Fruit fly (Drosophila melanogaster): ENCODE results near the gene CYLD.

Gene CYLD

dm6 chr2L:10339212-10339721 is 39.6 kb upstream of the CYLD start, which contains the start of gene SamDC (continued):
- no peak; the same call in 1 of the 2 replicates for TF ChIP-seq peb (GFP tag; IDR thresholded peaks at IDR 0.05)
- peak; percentile 46 for TF ChIP-seq scrt (GFP tag; optimal IDR thresholded peaks at IDR 0.05)
- no peak for TF ChIP-seq gt (GFP tag; IDR thresholded peaks at IDR 0.05)
- no peak for TF ChIP-seq Sry-β (GFP tag; optimal IDR thresholded peaks at IDR 0.05)
- TF ChIP-seq pb (GFP tag; optimal IDR thresholded peaks at IDR 0.05) = peak; percentile 39
- 0 out of 2 replicates have a peak, but pooled peaks have one; percentile 31 for TF ChIP-seq CG4360 (GFP tag; IDR thresholded peaks at IDR 0.05)
- peak; percentile 91 for TF ChIP-seq Dref (GFP tag; IDR thresholded peaks at IDR 0.05)
- TF ChIP-seq CG8478 (optimal IDR thresholded peaks at IDR 0.05) = no peak
- TF ChIP-seq dati (GFP tag; IDR thresholded peaks at IDR 0.05) = no peak
- peak; percentile 97 for TF ChIP-seq CG30020 (tag; optimal IDR thresholded peaks at IDR 0.05)
- TF ChIP-seq vvl (GFP tag; IDR thresholded peaks at IDR 0.05) = peak; percentile 75
- TF ChIP-seq CG32532 (GFP tag; IDR thresholded peaks at IDR 0.05) = peak; percentile 42; the same call in 1 of the 2 replicates
- peak; percentile 65 for TF ChIP-seq dm (GFP tag; optimal IDR thresholded peaks at IDR 0.05)
- TF ChIP-seq stc (GFP tag; IDR thresholded peaks at IDR 0.05) = peak; percentile 64; the same call in 1 of the 2 replicates
- peak; percentile 72 for TF ChIP-seq CG15269 (tag; optimal IDR thresholded peaks at IDR 0.05)
- no peak for TF ChIP-seq Rx (GFP tag; IDR thresholded peaks at IDR 0.05)
- TF ChIP-seq Med (GFP tag) = peak; percentile 91
- peak; percentile 61 for TF ChIP-seq CG14860 (GFP tag; IDR thresholded peaks at IDR 0.05; ENCODE audit: partially characterized antibody)
- TF ChIP-seq chinmo (GFP tag; IDR thresholded peaks at IDR 0.05; ENCODE audit: partially characterized antibody) = peak; percentile 90; the same call in 3 of the 4 replicates
- no peak for TF ChIP-seq crol (GFP tag; IDR thresholded peaks at IDR 0.05)
- TF ChIP-seq chif (GFP tag; optimal IDR thresholded peaks at IDR 0.05) = peak in 1 of 2 experiments; percentile 24
- peak; percentile 32; the same call in 1 of the 2 replicates for TF ChIP-seq Xrp1 (GFP tag; IDR thresholded peaks at IDR 0.05)
- peak; percentile 46 for TF ChIP-seq CG6813 (GFP tag; optimal IDR thresholded peaks at IDR 0.05)
- TF ChIP-seq CG15601 (tag; optimal IDR thresholded peaks at IDR 0.05) = peak; percentile 59
- TF ChIP-seq mld (GFP tag; IDR thresholded peaks at IDR 0.05; ENCODE audit: partially characterized antibody) = peak; percentile 85
- TF ChIP-seq CG17385 (GFP tag; optimal IDR thresholded peaks at IDR 0.05) = peak; percentile 48
- TF ChIP-seq bbx (GFP tag; IDR thresholded peaks at IDR 0.05; ENCODE audit: partially characterized antibody) = peak; percentile 86
- peak; percentile 92 for TF ChIP-seq Sry-δ (GFP tag; optimal IDR thresholded peaks at IDR 0.05)
- no peak for TF ChIP-seq CG8359 (GFP tag; optimal IDR thresholded peaks at IDR 0.05; ENCODE audit: borderline replicate concordance)
- peak; percentile 76 for TF ChIP-seq gem (tag; optimal IDR thresholded peaks at IDR 0.05)
- TF ChIP-seq CG6765 (GFP tag; optimal IDR thresholded peaks at IDR 0.05) = peak; percentile 31
- TF ChIP-seq Aef1 (GFP tag; IDR thresholded peaks at IDR 0.05) = peak; percentile 24; the same call in 1 of the 3 replicates
- no peak for TF ChIP-seq Blimp-1 (GFP tag; optimal IDR thresholded peaks at IDR 0.05)
- TF ChIP-seq CG8924 (tag; optimal IDR thresholded peaks at IDR 0.05) = peak; percentile 63
- peak; percentile 5 for TF ChIP-seq Myb (GFP tag; optimal IDR thresholded peaks at IDR 0.05)
- peak; percentile 58 for TF ChIP-seq CG10267 (tag; optimal IDR thresholded peaks at IDR 0.05)
- TF ChIP-seq CG9215 (GFP tag; IDR thresholded peaks at IDR 0.05) = no peak
- peak; percentile 75 for TF ChIP-seq Hmr (GFP tag; optimal IDR thresholded peaks at IDR 0.05)
- peak in 1 of 2 experiments; percentile 49 for TF ChIP-seq bsh (GFP tag; optimal IDR thresholded peaks at IDR 0.05)
- no peak for TF ChIP-seq Asciz (GFP tag; optimal IDR thresholded peaks at IDR 0.05)
- peak; percentile 16 for TF ChIP-seq CG10979 (tag; optimal IDR thresholded peaks at IDR 0.05)
- TF ChIP-seq insv (GFP tag; optimal IDR thresholded peaks at IDR 0.05) = peak in 1 of 2 experiments; percentile 31
- peak; percentile 14 for TF ChIP-seq salm (tag; optimal IDR thresholded peaks at IDR 0.05)
- TF ChIP-seq CG31441 (GFP tag; IDR thresholded peaks at IDR 0.05) = peak; percentile 49; the same call in 1 of the 2 replicates
- peak; percentile 36 for TF ChIP-seq BtbVII (GFP tag; optimal IDR thresholded peaks at IDR 0.05)
- TF ChIP-seq lilli (GFP tag; optimal IDR thresholded peaks at IDR 0.05) = peak; percentile 52
- TF ChIP-seq HHEX (GFP tag; optimal IDR thresholded peaks at IDR 0.05) = peak; percentile 48
- TF ChIP-seq CG32772 (GFP tag; IDR thresholded peaks at IDR 0.05) = no peak
- no peak for TF ChIP-seq tll (GFP tag; optimal IDR thresholded peaks at IDR 0.05)
